Worm (Caenorhabditis elegans) whole organism, young adult: ENCODE data around the gene D2023.3.

Source experiments
- B0035.1 ChIP-seq: sonication (generic microtip); optimal IDR thresholded peaks from 2 replicates; lab custom pipeline; 2016; ENCODE audit warnings: missing genetic modification characterization, mild to moderate bottlenecking, missing compliant biosample characterization, missing genotype, missing genetic modification reagents
- B0336.3 ChIP-seq: fragments of 200-800 bp; sonication (Bioruptor generic); IDR thresholded peaks from 2 replicates; pipeline ENCODE4 v1.3.6; 2022; ENCODE audit warnings: missing genetic modification characterization, missing compliant biosample characterization
- C06A6.2 ChIP-seq: fragments of 200-800 bp; sonication (Bioruptor generic); conservative IDR thresholded peaks from 2 replicates; pipeline ENCODE4 v1.3.6; 2022; ENCODE audit warnings: missing genetic modification characterization, missing compliant biosample characterization
- F22D6.2 ChIP-seq: sonication (generic microtip); optimal IDR thresholded peaks from 2 replicates; lab custom pipeline; 2016; ENCODE audit warnings: mild to moderate bottlenecking, missing genetic modification characterization, missing compliant biosample characterization
- F33H1.4 ChIP-seq: fragments of 200-800 bp; sonication (Bioruptor generic); IDR thresholded peaks from 2 replicates; pipeline ENCODE4 v1.3.6; 2022; ENCODE audit warnings: missing genetic modification reagents, missing genetic modification characterization, missing compliant biosample characterization
- F55B11.4 ChIP-seq: sonication (generic microtip); optimal IDR thresholded peaks from 2 replicates; lab custom pipeline; 2016; ENCODE audit warnings: missing compliant biosample characterization, missing genetic modification characterization, borderline replicate concordance; ENCODE audit not compliant: insufficient read depth
- K11D2.4 ChIP-seq: fragments of 200-800 bp; sonication (Bioruptor generic); IDR thresholded peaks from 2 replicates; pipeline ENCODE4 v1.3.6; 2022; ENCODE audit warnings: missing genetic modification reagents, missing genetic modification characterization, missing compliant biosample characterization
- K12H6.12 ChIP-seq: fragments of 200-800 bp; sonication (Bioruptor generic); optimal IDR thresholded peaks from 2 replicates; lab custom pipeline; 2018; ENCODE audit warnings: mild to moderate bottlenecking, missing genetic modification characterization, missing compliant biosample characterization
- Y56A3A.18 ChIP-seq: fragments of 200-800 bp; sonication (Bioruptor generic); IDR thresholded peaks from 2 replicates; pipeline ENCODE4 v1.3.6; 2022; ENCODE audit warnings: missing genetic modification reagents, missing genetic modification characterization, missing compliant biosample characterization
- akir-1 ChIP-seq: fragments of 200-800 bp; sonication (Bioruptor generic); optimal IDR thresholded peaks from 2 replicates; lab custom pipeline; 2018; ENCODE audit warnings: mild to moderate bottlenecking, missing genetic modification characterization, moderate library complexity, missing compliant biosample characterization
- athp-1 ChIP-seq: sonication (generic microtip); optimal IDR thresholded peaks from 2 replicates; lab custom pipeline; 2017; ENCODE audit warnings: mild to moderate bottlenecking, missing genetic modification characterization, missing compliant biosample characterization
- attf-3 ChIP-seq: fragments of 200-800 bp; sonication (Bioruptor generic); conservative IDR thresholded peaks from 2 replicates; pipeline ENCODE4 v1.3.6; 2022; ENCODE audit warnings: missing genetic modification reagents, missing genetic modification characterization, missing compliant biosample characterization
- cebp-1 ChIP-seq, 2 experiments: fragments of 200-800 bp in 1 of 2; sonication (Bioruptor generic) in 1 of 2; sonication (generic microtip) in 1 of 2; IDR thresholded peaks in 1 of 2; optimal IDR thresholded peaks in 1 of 2; 2 replicates each; pipeline versions ENCODE4 v1.3.6 to Lab custom; 2017 to 2022; ENCODE audit warnings: missing compliant biosample characterization in 2 of 2, missing genetic modification characterization in 2 of 2, mild to moderate bottlenecking in 1 of 2, missing genetic modification reagents in 1 of 2, moderate library complexity in 1 of 2
- ceh-100 ChIP-seq: fragments of 200-800 bp; sonication (Bioruptor generic); IDR thresholded peaks from 2 replicates; pipeline ENCODE4 v1.3.6; 2022; ENCODE audit warnings: missing genetic modification reagents, missing genetic modification characterization, missing compliant biosample characterization
- ceh-40 ChIP-seq: fragments of 200-800 bp; sonication (Bioruptor generic); IDR thresholded peaks from 2 replicates; pipeline ENCODE4 v1.3.6; 2022; ENCODE audit warnings: missing genetic modification characterization, missing compliant biosample characterization
- chd-7 ChIP-seq: sonication (generic microtip); optimal IDR thresholded peaks from 2 replicates; lab custom pipeline; 2016; ENCODE audit warnings: mild to moderate bottlenecking, missing genetic modification characterization, moderate library complexity, missing compliant biosample characterization
- die-1 ChIP-seq: sonication (generic microtip); optimal IDR thresholded peaks from 2 replicates; lab custom pipeline; 2016; ENCODE audit warnings: missing genotype, mild to moderate bottlenecking, missing genetic modification characterization, missing compliant biosample characterization
- dox-1 ChIP-seq: fragments of 200-800 bp; sonication (Bioruptor generic); IDR thresholded peaks from 2 replicates; pipeline ENCODE4 v1.3.6; 2022; ENCODE audit warnings: missing genetic modification reagents, missing genetic modification characterization, missing compliant biosample characterization
- egl-44 ChIP-seq: fragments of 200-800 bp; sonication (Bioruptor generic); IDR thresholded peaks from 2 replicates; pipeline ENCODE4 v1.3.6; 2022; ENCODE audit warnings: missing genetic modification reagents, missing genetic modification characterization, missing compliant biosample characterization
- ets-4 ChIP-seq: fragments of 200-800 bp; sonication (Bioruptor generic); optimal IDR thresholded peaks from 2 replicates; lab custom pipeline; 2018; ENCODE audit warnings: mild to moderate bottlenecking, missing genetic modification characterization, missing compliant biosample characterization
- gei-17 ChIP-seq: fragments of 200-800 bp; sonication (Bioruptor generic); optimal IDR thresholded peaks from 2 replicates; lab custom pipeline; 2018; ENCODE audit warnings: mild to moderate bottlenecking, missing genetic modification characterization, missing compliant biosample characterization
- hmg-20 ChIP-seq: fragments of 200-800 bp; sonication (Bioruptor generic); IDR thresholded peaks from 2 replicates; pipeline ENCODE4 v1.3.6; 2022; ENCODE audit warnings: missing genetic modification reagents, missing genetic modification characterization, missing compliant biosample characterization
- hrde-1 ChIP-seq: sonication (generic microtip); optimal IDR thresholded peaks from 2 replicates; lab custom pipeline; 2016; ENCODE audit warnings: missing genetic modification characterization, mild to moderate bottlenecking, missing compliant biosample characterization, moderate library complexity, missing genotype, missing genetic modification reagents, borderline replicate concordance
- lin-40 ChIP-seq: sonication (generic microtip); optimal IDR thresholded peaks from 2 replicates; lab custom pipeline; 2016; ENCODE audit warnings: missing genetic modification characterization, mild to moderate bottlenecking, missing compliant biosample characterization, missing genotype, missing genetic modification reagents
- lsy-27 ChIP-seq: sonication (generic microtip); optimal IDR thresholded peaks from 2 replicates; lab custom pipeline; 2017; ENCODE audit warnings: missing genetic modification characterization, mild to moderate bottlenecking, missing compliant biosample characterization, antibody characterized with exemption, missing genotype, borderline replicate concordance; ENCODE audit not compliant: insufficient read depth
- madf-8 ChIP-seq: fragments of 200-800 bp; sonication (Bioruptor generic); conservative IDR thresholded peaks from 2 replicates; pipeline ENCODE4 v1.3.6; 2022; ENCODE audit warnings: missing genetic modification reagents, missing genetic modification characterization, missing compliant biosample characterization
- mcd-1 ChIP-seq: fragments of 200-800 bp; sonication (Bioruptor generic); IDR thresholded peaks from 2 replicates; pipeline ENCODE4 v1.3.6; 2022; ENCODE audit warnings: missing genetic modification reagents, missing genetic modification characterization, missing compliant biosample characterization
- mxl-1 ChIP-seq: sonication (generic microtip); optimal IDR thresholded peaks from 2 replicates; lab custom pipeline; 2016; ENCODE audit warnings: missing genetic modification characterization, missing compliant biosample characterization
- nfya-1 ChIP-seq: sonication (generic microtip); optimal IDR thresholded peaks from 2 replicates; lab custom pipeline; 2017; ENCODE audit warnings: antibody characterized with exemption, missing compliant biosample characterization, missing genetic modification characterization, borderline replicate concordance; ENCODE audit not compliant: insufficient read depth
- nhr-80 ChIP-seq: sonication (generic microtip); optimal IDR thresholded peaks from 2 replicates; lab custom pipeline; 2016; ENCODE audit warnings: missing genetic modification characterization, missing compliant biosample characterization
- nhr-90 ChIP-seq: sonication (generic microtip); optimal IDR thresholded peaks from 2 replicates; lab custom pipeline; 2016; ENCODE audit warnings: missing genotype, mild to moderate bottlenecking, missing genetic modification characterization, missing compliant biosample characterization
- pbrm-1 ChIP-seq: fragments of 200-800 bp; sonication (Bioruptor generic); IDR thresholded peaks from 2 replicates; pipeline ENCODE4 v1.3.6; 2022; ENCODE audit warnings: missing genetic modification reagents, missing genetic modification characterization, missing compliant biosample characterization
- snpc-3.4 ChIP-seq: sonication (generic microtip); optimal IDR thresholded peaks from 2 replicates; lab custom pipeline; 2017; ENCODE audit warnings: missing genetic modification characterization, mild to moderate bottlenecking, missing compliant biosample characterization, antibody characterized with exemption, moderate library complexity, missing genotype, missing genetic modification reagents
- somi-1 ChIP-seq: fragments of 200-800 bp; sonication (Bioruptor generic); optimal IDR thresholded peaks from 2 replicates; lab custom pipeline; 2018; ENCODE audit warnings: mild to moderate bottlenecking, missing genetic modification characterization, missing compliant biosample characterization
- sptf-2 ChIP-seq: fragments of 200-800 bp; sonication (Bioruptor generic); optimal IDR thresholded peaks from 2 replicates; lab custom pipeline; 2018; ENCODE audit warnings: mild to moderate bottlenecking, missing genetic modification characterization, missing compliant biosample characterization
- tbp1 ChIP-seq: fragments of 200-800 bp; sonication (Bioruptor generic); optimal IDR thresholded peaks from 2 replicates; lab custom pipeline; 2018; ENCODE audit warnings: mild to moderate bottlenecking, missing genetic modification characterization, missing compliant biosample characterization
- unc-130 ChIP-seq: sonication (generic microtip); optimal IDR thresholded peaks from 2 replicates; lab custom pipeline; 2016; ENCODE audit warnings: missing genetic modification reagents, missing genetic modification characterization, missing compliant biosample characterization
- zfh-2 ChIP-seq: fragments of 200-800 bp; sonication (Bioruptor generic); conservative IDR thresholded peaks from 2 replicates; pipeline ENCODE4 v1.3.6; 2022; ENCODE audit warnings: missing genetic modification reagents, missing genetic modification characterization, missing compliant biosample characterization
- zim-3 ChIP-seq: sonication (generic microtip); optimal IDR thresholded peaks from 2 replicates; lab custom pipeline; 2017; ENCODE audit warnings: mild to moderate bottlenecking, missing genetic modification characterization, moderate library complexity, missing compliant biosample characterization
- ztf-18 ChIP-seq: sonication (generic microtip); optimal IDR thresholded peaks from 2 replicates; lab custom pipeline; 2016; ENCODE audit warnings: missing genotype, mild to moderate bottlenecking, missing genetic modification characterization, missing compliant biosample characterization
- ztf-22 ChIP-seq: fragments of 200-800 bp; sonication (Bioruptor generic); optimal IDR thresholded peaks from 2 replicates; lab custom pipeline; 2018; ENCODE audit warnings: mild to moderate bottlenecking, missing genetic modification characterization, moderate library complexity, missing compliant biosample characterization
- ztf-28 ChIP-seq: fragments of 200-800 bp; sonication (Bioruptor generic); IDR thresholded peaks from 2 replicates; pipeline ENCODE4 v1.3.6; 2022; ENCODE audit warnings: missing genetic modification reagents, missing genetic modification characterization, missing compliant biosample characterization
- ztf-3 ChIP-seq: fragments of 200-800 bp; sonication (Bioruptor generic); optimal IDR thresholded peaks from 2 replicates; lab custom pipeline; 2018; ENCODE audit warnings: mild to moderate bottlenecking, missing genetic modification characterization, missing compliant biosample characterization

Gene D2023.3

DNA sequence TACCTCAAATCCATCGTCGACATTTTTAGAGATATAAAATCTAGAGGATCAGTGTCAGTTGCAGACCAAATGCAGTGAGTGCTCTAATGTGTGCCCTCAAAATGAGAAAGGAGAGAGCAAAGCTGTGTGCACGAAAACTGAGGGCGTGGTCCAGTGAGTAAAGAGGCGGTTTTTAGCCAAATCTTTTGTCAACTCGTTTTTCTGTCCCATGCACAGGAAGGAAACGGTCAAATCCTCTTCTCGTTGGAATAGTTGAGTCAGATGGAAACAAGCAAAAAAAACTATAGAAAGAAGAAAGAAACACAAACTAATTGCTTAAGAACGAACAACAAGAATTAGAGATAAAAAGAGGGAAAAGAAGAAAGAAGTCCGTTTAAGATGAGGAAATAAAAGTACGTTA is at the start of gene D2023.3:
TSS of gene D2023.3 (minus strand) at position 101 of the 400 bp plus-strand sequence.
- TF ChIP-seq C06A6.2 (GFP tag; lab: Robert Waterston, UW), result no peak
- TF ChIP-seq, all 124 proteins: peak for 0

DNA sequence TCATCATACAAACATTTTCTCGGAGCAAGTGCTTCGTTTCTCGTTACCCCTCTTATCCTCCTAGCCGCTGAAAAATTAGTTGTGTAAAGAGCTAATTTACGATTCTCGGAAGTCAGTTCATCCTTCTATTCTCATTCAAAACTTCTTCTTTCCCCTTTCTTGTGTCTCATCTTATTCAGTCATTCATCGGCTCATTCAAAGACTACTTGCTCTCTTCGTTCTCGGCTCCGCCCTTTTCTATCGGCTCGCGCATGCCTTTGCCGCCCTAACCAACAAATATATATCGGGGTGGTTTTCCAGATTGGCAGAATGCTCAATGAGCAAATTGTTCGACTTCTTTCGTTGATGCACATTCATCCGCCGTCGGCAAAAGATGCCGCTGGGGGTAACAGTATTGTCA is 48.6 kb upstream of the D2023.3 start, which contains the start of gene R13H4.5:
TSS of gene R13H4.5 (plus strand) at position 301 of the 400 bp plus-strand sequence.
- TF ChIP-seq mxl-1 (tag; lab: Kevin White, UChicago) (no peak), tbp1 (no peak), B0336.3 (GFP tag; lab: Robert Waterston, UW) (no peak), ztf-22 (GFP tag; lab: Kevin White, UChicago) (no peak), somi-1 (GFP tag; lab: Kevin White, UChicago) (no peak), Y56A3A.18 (GFP tag; lab: Robert Waterston, UW) (no peak), ceh-100 (GFP tag; lab: Robert Waterston, UW) (no peak), F22D6.2 (tag; lab: Kevin White, UChicago) (no peak), egl-44 (no peak), hrde-1 (no peak), zfh-2 (GFP tag; lab: Robert Waterston, UW) (no peak), akir-1 (no peak), hmg-20 (no peak), madf-8 (GFP tag; lab: Robert Waterston, UW) (no peak)

DNA sequence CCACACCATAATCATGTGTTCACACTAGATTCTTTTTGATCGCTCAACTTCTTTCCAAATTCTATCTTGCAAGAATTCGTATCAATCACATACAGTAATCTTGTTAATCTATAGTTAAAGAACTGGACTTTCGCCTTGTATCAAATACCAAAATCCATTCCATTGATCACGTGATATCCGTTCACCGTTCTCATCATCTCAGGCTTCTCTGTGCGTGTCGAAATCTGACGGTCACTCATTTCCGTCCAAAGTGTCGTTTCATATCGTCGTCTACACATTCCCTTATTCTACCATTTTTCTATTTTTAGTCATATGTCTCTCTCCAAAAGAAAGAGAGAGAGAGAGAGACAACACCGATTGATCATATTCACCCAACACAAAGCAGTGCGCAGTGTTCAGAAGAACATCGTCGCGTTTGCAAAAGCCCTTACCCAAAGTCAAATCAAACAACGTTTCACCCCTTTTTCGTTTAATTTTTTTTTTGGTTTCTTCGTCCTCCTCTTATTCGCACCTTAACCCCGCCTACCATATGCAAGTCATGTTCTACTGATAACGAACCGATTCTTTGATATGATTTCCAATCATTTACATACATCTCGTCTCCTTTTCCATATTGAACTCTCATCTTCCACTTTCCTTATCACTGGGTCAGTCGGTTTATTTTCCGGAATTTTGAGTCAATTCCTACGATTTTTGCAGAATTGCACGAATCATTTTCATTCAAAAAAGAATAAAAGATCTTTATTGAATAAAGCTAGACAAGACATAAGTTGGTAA is 47.4 kb upstream of the D2023.3 start:
- TF ChIP-seq hrde-1 (no peak), die-1 (tag; lab: Kevin White, UChicago) (peak; percentile 33), ztf-28 (GFP tag; lab: Robert Waterston, UW) (no peak), nhr-80 (tag; lab: Kevin White, UChicago) (peak; percentile 93), B0035.1 (tag; lab: Kevin White, UChicago) (no peak), mcd-1 (GFP tag; lab: Robert Waterston, UW) (no peak), ceh-40 (GFP tag; lab: Robert Waterston, UW) (no peak), pbrm-1 (GFP tag; lab: Robert Waterston, UW) (no peak), cebp-1 (GFP tag; IDR thresholded peaks at IDR 0.05; lab: Robert Waterston, UW) (no peak), cebp-1 (tag; optimal IDR thresholded peaks at IDR 0.05; lab: Kevin White, UChicago) (peak; percentile 45), ets-4 (GFP tag; lab: Kevin White, UChicago) (peak; percentile 5), chd-7 (peak; percentile 7), snpc-3.4 (tag; lab: Kevin White, UChicago) (no peak), F33H1.4 (GFP tag; lab: Robert Waterston, UW) (no peak), dox-1 (no peak), zim-3 (tag; lab: Kevin White, UChicago) (no peak), lsy-27 (no peak), athp-1 (no peak), nhr-90 (no peak), F55B11.4 (tag; lab: Kevin White, UChicago) (no peak), unc-130 (no peak), K12H6.12 (tag; lab: Kevin White, UChicago) (no peak), nfya-1 (no peak), lin-40 (tag; lab: Kevin White, UChicago) (peak; percentile 47), K11D2.4 (GFP tag; lab: Robert Waterston, UW) (peak; percentile 56; the same call in 1 of the 2 replicates), sptf-2 (no peak), gei-17 (GFP tag; lab: Kevin White, UChicago) (no peak), attf-3 (GFP tag; lab: Robert Waterston, UW) (no peak), somi-1 (GFP tag; lab: Kevin White, UChicago) (peak; percentile 52), ztf-18 (no peak), ztf-3 (GFP tag; lab: Kevin White, UChicago) (no peak)
